Worm (Caenorhabditis elegans) whole organism, mixed stage, embryonic: ENCODE results near the gene str-46.

Source experiments
- bed-3 ChIP-seq: fragments of 200-800 bp; sonication (Bioruptor generic); optimal IDR thresholded peaks from 3 replicates; lab custom pipeline; 2018; ENCODE audit warnings: mild to moderate bottlenecking, missing genetic modification characterization, moderate library complexity, missing compliant biosample characterization
- blmp-1 ChIP-seq: fragments of 150-350 bp; optimal IDR thresholded peaks from 2 replicates; lab custom pipeline; 2014; ENCODE audit warnings: missing biosample characterization, missing genetic modification characterization
- ceh-39 ChIP-seq: fragments of 150-350 bp; optimal IDR thresholded peaks from 2 replicates; lab custom pipeline; 2014; ENCODE audit warnings: missing biosample characterization, missing genetic modification characterization
- ceh-43 ChIP-seq: fragments of 200-800 bp; sonication (Bioruptor generic); optimal IDR thresholded peaks from 2 replicates; lab custom pipeline; 2018; ENCODE audit warnings: mild to moderate bottlenecking, missing genetic modification characterization, moderate library complexity, missing compliant biosample characterization
- ceh-83 ChIP-seq: fragments of 200-800 bp; sonication (Bioruptor generic); optimal IDR thresholded peaks from 2 replicates; lab custom pipeline; 2018; ENCODE audit warnings: mild to moderate bottlenecking, missing genetic modification characterization, missing compliant biosample characterization
- cnd-1 ChIP-seq: fragments of 200-800 bp; sonication (Bioruptor generic); optimal IDR thresholded peaks from 2 replicates; lab custom pipeline; 2018; ENCODE audit warnings: mild to moderate bottlenecking, missing genetic modification characterization, missing compliant biosample characterization
- drap-1 ChIP-seq: fragments of 200-800 bp; sonication (Bioruptor generic); optimal IDR thresholded peaks from 3 replicates; lab custom pipeline; 2018; ENCODE audit warnings: mild to moderate bottlenecking, missing genetic modification characterization, missing compliant biosample characterization
- elt-1 ChIP-seq: sonication (generic microtip); optimal IDR thresholded peaks from 2 replicates; lab custom pipeline; 2017; ENCODE audit warnings: missing genetic modification characterization, mild to moderate bottlenecking, missing compliant biosample characterization, antibody characterized with exemption, moderate library complexity, borderline replicate concordance; ENCODE audit not compliant: insufficient read depth
- elt-3 ChIP-seq: fragments of 150-350 bp; optimal IDR thresholded peaks from 2 replicates; lab custom pipeline; 2014; ENCODE audit warnings: missing biosample characterization, missing genetic modification characterization
- flh-1 ChIP-seq: fragments of 200-800 bp; sonication (Bioruptor generic); optimal IDR thresholded peaks from 2 replicates; lab custom pipeline; 2018; ENCODE audit warnings: mild to moderate bottlenecking, missing genetic modification characterization, moderate library complexity, missing compliant biosample characterization
- ham-2 ChIP-seq: fragments of 200-800 bp; sonication (Bioruptor generic); optimal IDR thresholded peaks from 2 replicates; lab custom pipeline; 2018; ENCODE audit warnings: mild to moderate bottlenecking, missing genetic modification characterization, missing compliant biosample characterization
- hlh-1 ChIP-seq: fragments of 150-350 bp; optimal IDR thresholded peaks from 2 replicates; lab custom pipeline; 2014; ENCODE audit warnings: missing biosample characterization, missing genetic modification reagents, missing genetic modification characterization
- lin-13 ChIP-seq: fragments of 150-350 bp; optimal IDR thresholded peaks from 2 replicates; lab custom pipeline; 2014; ENCODE audit warnings: missing biosample characterization, missing genetic modification characterization
- lin-32 ChIP-seq: fragments of 200-800 bp; sonication (Bioruptor generic); optimal IDR thresholded peaks from 2 replicates; lab custom pipeline; 2018; ENCODE audit warnings: mild to moderate bottlenecking, missing genetic modification characterization, missing compliant biosample characterization
- lsy-2 ChIP-seq: fragments of 150-350 bp; optimal IDR thresholded peaks from 2 replicates; lab custom pipeline; 2014; ENCODE audit warnings: missing biosample characterization, missing genetic modification characterization
- mab-5 ChIP-seq: fragments of 150-350 bp; optimal IDR thresholded peaks from 2 replicates; lab custom pipeline; 2014; ENCODE audit warnings: missing biosample characterization, missing genetic modification characterization
- mep-1 ChIP-seq: fragments of 150-350 bp; optimal IDR thresholded peaks from 2 replicates; lab custom pipeline; 2017; ENCODE audit warnings: missing biosample characterization, missing genetic modification reagents, missing genetic modification characterization, inconsistent platforms
- mls-2 ChIP-seq: sonication (generic microtip); optimal IDR thresholded peaks from 2 replicates; lab custom pipeline; 2016; ENCODE audit warnings: mild to moderate bottlenecking, missing genetic modification characterization, moderate library complexity, missing compliant biosample characterization
- nhr-12 ChIP-seq: fragments of 150-350 bp; optimal IDR thresholded peaks from 2 replicates; lab custom pipeline; 2014; ENCODE audit warnings: missing biosample characterization, missing genetic modification characterization
- nhr-2 ChIP-seq: fragments of 150-350 bp; optimal IDR thresholded peaks from 2 replicates; lab custom pipeline; 2014; ENCODE audit warnings: missing biosample characterization, missing genetic modification characterization
- nhr-28 ChIP-seq: fragments of 150-350 bp; optimal IDR thresholded peaks from 2 replicates; lab custom pipeline; 2014; ENCODE audit warnings: missing biosample characterization, missing genetic modification characterization
- nhr-76 ChIP-seq: sonication (generic microtip); optimal IDR thresholded peaks from 2 replicates; lab custom pipeline; 2017; ENCODE audit warnings: missing biosample characterization, missing genetic modification characterization
- pha-4 ChIP-seq: fragments of 150-350 bp; optimal IDR thresholded peaks from 2 replicates; lab custom pipeline; 2018; ENCODE audit warnings: missing biosample characterization, missing genetic modification reagents, missing genetic modification characterization
- sem-2 ChIP-seq: fragments of 200-800 bp; sonication (Bioruptor generic); optimal IDR thresholded peaks from 2 replicates; lab custom pipeline; 2018; ENCODE audit warnings: mild to moderate bottlenecking, missing genetic modification characterization, missing compliant biosample characterization
- snpc-4 ChIP-seq: fragments of 150-350 bp; optimal IDR thresholded peaks from 2 replicates; lab custom pipeline; 2014; ENCODE audit warnings: missing biosample characterization, missing genetic modification characterization
- sptf-1 ChIP-seq: sonication (generic microtip); optimal IDR thresholded peaks from 2 replicates; lab custom pipeline; 2017; ENCODE audit warnings: mild to moderate bottlenecking, missing genetic modification characterization, moderate library complexity, missing compliant biosample characterization
- tbx-8 ChIP-seq: fragments of 200-800 bp; sonication (Bioruptor generic); optimal IDR thresholded peaks from 2 replicates; lab custom pipeline; 2018; ENCODE audit warnings: mild to moderate bottlenecking, missing genetic modification characterization, moderate library complexity, missing compliant biosample characterization
- unc-39 ChIP-seq: fragments of 150-350 bp; optimal IDR thresholded peaks from 2 replicates; lab custom pipeline; 2014; ENCODE audit warnings: missing biosample characterization, missing genetic modification characterization
- unc-62 ChIP-seq: fragments of 150-350 bp; optimal IDR thresholded peaks from 2 replicates; lab custom pipeline; 2014; ENCODE audit warnings: missing biosample characterization, missing genetic modification reagents, missing genetic modification characterization
- zip-8 ChIP-seq: fragments of 150-350 bp; optimal IDR thresholded peaks from 2 replicates; lab custom pipeline; 2014; ENCODE audit warnings: missing biosample characterization, missing genetic modification characterization
- ztf-11 ChIP-seq: fragments of 150-350 bp; optimal IDR thresholded peaks from 2 replicates; lab custom pipeline; 2014; ENCODE audit warnings: missing biosample characterization, missing genetic modification characterization

Gene str-46

DNA sequence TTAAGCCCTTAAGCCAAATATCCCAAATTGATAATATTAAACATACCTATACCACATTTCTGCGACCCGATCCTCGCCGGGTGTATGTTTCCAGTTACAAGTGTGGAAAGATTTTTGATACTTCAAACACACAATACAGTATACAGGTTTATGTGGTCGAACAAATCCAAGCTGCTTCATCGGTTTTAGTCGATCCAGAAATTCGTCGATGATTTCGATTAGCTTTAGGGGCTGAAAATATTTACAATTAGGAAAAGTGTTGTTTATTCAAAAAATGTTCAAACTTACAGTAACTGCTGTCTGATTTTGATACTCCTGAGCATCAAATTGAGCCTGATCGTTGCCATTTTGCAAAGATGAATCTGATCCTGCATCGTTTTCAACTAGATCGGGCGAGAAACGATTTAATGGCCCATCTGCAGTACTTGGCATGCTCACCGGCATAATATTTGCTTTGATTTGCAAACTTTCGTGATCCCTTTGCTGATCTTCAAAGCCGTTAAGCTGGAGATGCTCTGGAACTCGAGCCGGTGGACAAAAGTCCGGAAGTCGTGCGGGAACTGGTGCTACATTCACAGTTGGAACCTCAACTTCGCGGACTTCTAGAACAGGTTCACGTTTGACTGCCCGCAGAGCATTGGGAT is 23.5 kb downstream of the str-46 start:
- TF ChIP-seq nhr-28 (no peak), ceh-39 (tag; lab: Kevin White, UChicago) (no peak), unc-62 (no peak), mls-2 (no peak), ham-2 (GFP tag; lab: Kevin White, UChicago) (no peak), elt-1 (tag; lab: Kevin White, UChicago) (no peak), flh-1 (no peak), cnd-1 (no peak), nhr-2 (no peak)

ce11 chrV:2875422-2875821 is 24.3 kb downstream of the str-46 start, which contains the start of gene folt-2:
TSS of gene folt-2 (minus strand) at chrV:2875600.
- TF ChIP-seq snpc-4 (tag; lab: Kevin White, UChicago) (no peak), ztf-11 (tag; lab: Kevin White, UChicago) (no peak), nhr-76 (tag; lab: Kevin White, UChicago) (no peak), unc-62 (no peak), pha-4 (tag; lab: Kevin White, UChicago) (no peak), bed-3 (GFP tag; lab: Kevin White, UChicago) (no peak), lin-32 (GFP tag; lab: Kevin White, UChicago) (no peak), lin-13 (tag; lab: Kevin White, UChicago) (no peak)

ce11 chrV:2872947-2873346 is 26.8 kb downstream of the str-46 start:
- no peak for TF ChIP-seq nhr-12 (tag; lab: Kevin White, UChicago)
- no peak for TF ChIP-seq ztf-11 (tag; lab: Kevin White, UChicago)
- TF ChIP-seq lsy-2 = no peak
- TF ChIP-seq hlh-1 = no peak
- TF ChIP-seq sptf-1 = no peak
- no peak for TF ChIP-seq mls-2
- TF ChIP-seq mep-1 = no peak
- TF ChIP-seq nhr-2 = no peak
- no peak for TF ChIP-seq flh-1
- TF ChIP-seq bed-3 (GFP tag; lab: Kevin White, UChicago) = no peak
- TF ChIP-seq pha-4 (tag; lab: Kevin White, UChicago) = no peak
- no peak for TF ChIP-seq sem-2 (GFP tag; lab: Kevin White, UChicago)
- TF ChIP-seq drap-1 (GFP tag; lab: Kevin White, UChicago) = no peak
- TF ChIP-seq ceh-43 = no peak

- TF ChIP-seq mls-2 (no peak), zip-8 (tag; lab: Kevin White, UChicago) (no peak), cnd-1 (no peak), elt-3 (tag; lab: Kevin White, UChicago) (no peak), blmp-1 (tag; lab: Kevin White, UChicago) (no peak), mab-5 (tag; lab: Kevin White, UChicago) (no peak), lin-32 (GFP tag; lab: Kevin White, UChicago) (no peak)
Observed at ce11 chrV:2871754-2872504, 27.8 kb downstream of the str-46 start.

DNA sequence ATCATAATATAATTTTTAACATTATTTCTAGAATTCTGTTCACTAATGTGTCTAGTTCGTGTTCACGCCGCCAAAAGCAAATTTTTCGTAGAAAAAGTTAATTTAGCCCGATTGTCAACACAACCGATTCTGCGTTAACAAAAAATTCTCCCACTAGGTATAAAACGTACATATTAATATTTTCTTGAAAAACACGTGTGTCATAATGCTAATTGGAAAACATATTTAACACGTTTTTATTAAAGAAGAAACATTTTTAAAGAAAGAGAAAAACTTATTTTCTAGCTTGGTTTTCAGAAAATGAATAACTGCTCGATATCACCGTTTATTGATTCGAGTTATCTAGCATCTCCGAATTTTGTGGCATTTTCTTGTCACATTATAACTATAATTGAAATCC is 29.6 kb downstream of the str-46 start, which contains the start of gene srh-243:
Gene srh-243, plus strand, starts transcription at position 301 of the 400 bp plus-strand sequence.
- TF ChIP-seq unc-39 (tag; lab: Kevin White, UChicago) (no peak), tbx-8 (GFP tag; lab: Kevin White, UChicago) (no peak), flh-1 (no peak), lin-32 (GFP tag; lab: Kevin White, UChicago) (no peak), elt-1 (tag; lab: Kevin White, UChicago) (no peak), mep-1 (no peak), ztf-11 (tag; lab: Kevin White, UChicago) (no peak), mls-2 (no peak), ceh-83 (GFP tag; lab: Kevin White, UChicago) (no peak)
